Fruit fly (Drosophila melanogaster) whole organism, embryonic: ENCODE results near the gene CG43438.

Experiments used
- CG10209 ChIP-seq: fragments of 200-800 bp; sonication (Bioruptor generic); optimal IDR thresholded peaks from 3 replicates; lab custom pipeline; 2017; ENCODE audit warnings: missing biosample characterization, mild to moderate bottlenecking, missing genetic modification characterization, missing genetic modification reagents
- CG10274 ChIP-seq: fragments of 200-800 bp; sonication (Bioruptor generic); optimal IDR thresholded peaks from 3 replicates; lab custom pipeline; 2017; ENCODE audit warnings: missing biosample characterization, mild to moderate bottlenecking, missing genetic modification characterization
- CG12391 ChIP-seq: fragments of 200-800 bp; sonication (Bioruptor generic); optimal IDR thresholded peaks from 3 replicates; lab custom pipeline; 2018; ENCODE audit warnings: missing biosample characterization, mild to moderate bottlenecking, missing genetic modification characterization, moderate library complexity
- CG13775 ChIP-seq: fragments of 200-800 bp; sonication (Bioruptor generic); optimal IDR thresholded peaks from 3 replicates; lab custom pipeline; 2017; ENCODE audit warnings: missing biosample characterization, mild to moderate bottlenecking, missing genetic modification characterization
- CG14667 ChIP-seq: fragments of 200-800 bp; sonication (Bioruptor generic); IDR thresholded peaks from 2 replicates; pipeline ENCODE4 v1.3.6; 2022; ENCODE audit warnings: missing biosample characterization, missing genetic modification characterization
- CG1603 ChIP-seq: fragments of 200-800 bp; sonication (Bioruptor generic); optimal IDR thresholded peaks from 2 replicates; lab custom pipeline; 2019; ENCODE audit warnings: missing biosample characterization, mild to moderate bottlenecking, missing genetic modification characterization, moderate library complexity
- CG1647 ChIP-seq: fragments of 200-800 bp; sonication (Bioruptor generic); optimal IDR thresholded peaks from 3 replicates; lab custom pipeline; 2016; ENCODE audit warnings: missing biosample characterization, missing genetic modification characterization
- CG18599 ChIP-seq: fragments of 200-800 bp; sonication (Bioruptor generic); optimal IDR thresholded peaks from 3 replicates; lab custom pipeline; 2017; ENCODE audit warnings: missing biosample characterization, missing genetic modification characterization, mild to moderate bottlenecking, moderate library complexity, missing genetic modification reagents
- CG18764 ChIP-seq: fragments of 200-800 bp; sonication (Bioruptor generic); optimal IDR thresholded peaks from 3 replicates; lab custom pipeline; 2016; ENCODE audit warnings: missing biosample characterization, missing genetic modification characterization
- CG2889 ChIP-seq: fragments of 200-800 bp; sonication (Bioruptor generic); IDR thresholded peaks from 3 replicates; pipeline ENCODE4 v1.3.6; 2022; ENCODE audit warnings: missing biosample characterization, missing genetic modification characterization
- CG30431 ChIP-seq: fragments of 200-800 bp; sonication (Bioruptor generic); optimal IDR thresholded peaks from 2 replicates; lab custom pipeline; 2017; ENCODE audit warnings: missing biosample characterization, missing genetic modification characterization
- CG31365 ChIP-seq: fragments of 200-800 bp; sonication (Bioruptor generic); optimal IDR thresholded peaks from 2 replicates; lab custom pipeline; 2018; ENCODE audit warnings: missing biosample characterization, mild to moderate bottlenecking, missing genetic modification characterization
- CG31441 ChIP-seq: fragments of 200-800 bp; sonication (Bioruptor generic); IDR thresholded peaks from 2 replicates; pipeline ENCODE4 v1.3.6; 2022; ENCODE audit warnings: missing biosample characterization, missing genetic modification characterization
- CG33557 ChIP-seq: fragments of 200-800 bp; sonication (Bioruptor generic); optimal IDR thresholded peaks from 2 replicates; lab custom pipeline; 2019; ENCODE audit warnings: missing biosample characterization, mild to moderate bottlenecking, missing genetic modification characterization, moderate library complexity
- CG34224 ChIP-seq: fragments of 200-800 bp; sonication (Bioruptor generic); IDR thresholded peaks from 3 replicates; pipeline ENCODE4 v1.3.6; 2022; ENCODE audit warnings: missing biosample characterization, missing genetic modification characterization; ENCODE audit not compliant: partially characterized antibody
- CG34422 ChIP-seq: fragments of 200-800 bp; sonication (Bioruptor generic); IDR thresholded peaks from 3 replicates; pipeline ENCODE4 v1.3.6; 2022; ENCODE audit warnings: missing biosample characterization, missing genetic modification characterization
- CG5180 ChIP-seq: fragments of 200-800 bp; sonication (Bioruptor generic); optimal IDR thresholded peaks from 3 replicates; lab custom pipeline; 2017; ENCODE audit warnings: missing biosample characterization, missing genetic modification characterization, mild to moderate bottlenecking, moderate library complexity, missing genetic modification reagents
- CG6175 ChIP-seq: fragments of 200-800 bp; sonication (Bioruptor generic); IDR thresholded peaks from 3 replicates; pipeline ENCODE4 v1.3.6; 2022; ENCODE audit warnings: missing biosample characterization, missing genetic modification characterization
- CG8290 ChIP-seq, 3 experiments: fragments of 200-800 bp; sonication (Bioruptor generic); optimal IDR thresholded peaks; 2 replicates each; lab custom pipeline; 2016 to 2019; ENCODE audit warnings: missing biosample characterization in 3 of 3, missing genetic modification characterization in 3 of 3, mild to moderate bottlenecking in 2 of 3, moderate library complexity in 1 of 3
- CG8924 ChIP-seq: fragments of 200-800 bp; optimal IDR thresholded peaks from 3 replicates; lab custom pipeline; 2019; ENCODE audit warnings: missing biosample characterization, mild to moderate bottlenecking, missing genetic modification characterization, moderate library complexity
- Dbx ChIP-seq: fragments of 200-800 bp; sonication (Bioruptor generic); IDR thresholded peaks from 3 replicates; pipeline ENCODE4 v1.3.6; 2022; ENCODE audit warnings: missing biosample characterization, missing genetic modification characterization
- Elba2 ChIP-seq: fragments of 200-800 bp; sonication (Bioruptor generic); optimal IDR thresholded peaks from 3 replicates; lab custom pipeline; 2016; ENCODE audit warnings: missing biosample characterization, missing genetic modification characterization
- H15 ChIP-seq: fragments of 200-800 bp; sonication (Bioruptor generic); IDR thresholded peaks from 3 replicates; pipeline ENCODE4 v1.3.6; 2022; ENCODE audit warnings: missing biosample characterization, missing genetic modification characterization
- Hand ChIP-seq: fragments of 200-800 bp; sonication (Bioruptor generic); optimal IDR thresholded peaks from 2 replicates; lab custom pipeline; 2017; ENCODE audit warnings: mild to moderate bottlenecking, missing biosample characterization, missing genetic modification reagents, missing genetic modification characterization
- Med ChIP-seq: fragments of 200-800 bp; sonication (Bioruptor generic); peaks from one replicate; lab custom pipeline; 2016; ENCODE audit warnings: missing biosample characterization, missing genetic modification characterization, mild to moderate bottlenecking, inconsistent platforms, moderate library complexity
- NC2α ChIP-seq: fragments of 200-800 bp; sonication (Bioruptor generic); optimal IDR thresholded peaks from 2 replicates; lab custom pipeline; 2016; ENCODE audit warnings: missing biosample characterization, missing genetic modification characterization
- Neu2 ChIP-seq: fragments of 200-800 bp; sonication (Bioruptor generic); optimal IDR thresholded peaks from 3 replicates; lab custom pipeline; 2016; ENCODE audit warnings: missing biosample characterization, missing genetic modification characterization, borderline replicate concordance
- Oli ChIP-seq: fragments of 200-800 bp; sonication (Bioruptor generic); optimal IDR thresholded peaks from 2 replicates; lab custom pipeline; 2018; ENCODE audit warnings: missing biosample characterization, mild to moderate bottlenecking, missing genetic modification characterization, moderate library complexity
- Trl ChIP-seq, 3 experiments: fragments of >200 bp in 2 of 3; fragments of 200-800 bp in 1 of 3; sonication (Bioruptor generic) in 1 of 3; optimal IDR thresholded peaks; 2 replicates in 1 of 3; 3 replicates in 2 of 3; lab custom pipeline; 2016 to 2017; ENCODE audit warnings: missing biosample characterization in 1 of 3, missing genetic modification characterization in 1 of 3
- al ChIP-seq: fragments of 200-800 bp; sonication (Bioruptor generic); IDR thresholded peaks from 2 replicates; pipeline ENCODE4 v1.3.6; 2022; ENCODE audit warnings: missing biosample characterization, missing genetic modification characterization
- bowl ChIP-seq: fragments of 200-800 bp; sonication (Bioruptor generic); IDR thresholded peaks from 2 replicates; pipeline ENCODE4 v1.3.6; 2022; ENCODE audit warnings: missing biosample characterization, missing genetic modification characterization
- ci ChIP-seq: fragments of 200-800 bp; sonication (Bioruptor generic); IDR thresholded peaks from 3 replicates; pipeline ENCODE4 v1.3.6; 2022; ENCODE audit warnings: missing biosample characterization, missing genetic modification characterization
- crol ChIP-seq: fragments of 200-800 bp; sonication (Bioruptor generic); IDR thresholded peaks from 2 replicates; pipeline ENCODE4 v1.3.6; 2022; ENCODE audit warnings: missing biosample characterization, missing genetic modification characterization
- crp ChIP-seq, 2 experiments: fragments of 200-800 bp; sonication (Bioruptor generic); optimal IDR thresholded peaks; 2 replicates in 1 of 2; 3 replicates in 1 of 2; lab custom pipeline; 2017; ENCODE audit warnings: missing biosample characterization in 2 of 2, missing genetic modification characterization in 2 of 2, mild to moderate bottlenecking in 1 of 2, moderate library complexity in 1 of 2
- dmrt99B ChIP-seq: fragments of 200-800 bp; sonication (Bioruptor generic); optimal IDR thresholded peaks from 2 replicates; lab custom pipeline; 2018; ENCODE audit warnings: missing biosample characterization, mild to moderate bottlenecking, missing genetic modification characterization, moderate library complexity
- emc ChIP-seq: fragments of 200-800 bp; sonication (Bioruptor generic); optimal IDR thresholded peaks from 2 replicates; lab custom pipeline; 2016; ENCODE audit warnings: missing biosample characterization, missing genetic modification characterization
- fd3F ChIP-seq: fragments of 200-800 bp; sonication (Bioruptor generic); optimal IDR thresholded peaks from 2 replicates; lab custom pipeline; 2018; ENCODE audit warnings: missing biosample characterization, mild to moderate bottlenecking, missing genetic modification characterization, moderate library complexity
- ftz-f1 ChIP-seq: fragments of 200-800 bp; sonication (Bioruptor generic); optimal IDR thresholded peaks from 2 replicates; lab custom pipeline; 2016; ENCODE audit warnings: missing biosample characterization, missing genetic modification characterization
- gce ChIP-seq: fragments of 200-800 bp; sonication (Bioruptor generic); IDR thresholded peaks from 3 replicates; pipeline ENCODE4 v1.3.6; 2022; ENCODE audit warnings: missing biosample characterization, missing genetic modification characterization
- gem ChIP-seq: fragments of 200-800 bp; sonication (Bioruptor generic); optimal IDR thresholded peaks from 2 replicates; lab custom pipeline; 2019; ENCODE audit warnings: missing biosample characterization, mild to moderate bottlenecking, missing genetic modification characterization, moderate library complexity
- hkb ChIP-seq, 2 experiments: fragments of 200-800 bp in 1 of 2; fragments of >200 bp in 1 of 2; sonication (Bioruptor generic) in 1 of 2; IDR thresholded peaks in 1 of 2; optimal IDR thresholded peaks in 1 of 2; 2 replicates each; pipeline versions ENCODE4 v1.3.6 to Lab custom; 2017 to 2022; ENCODE audit warnings: missing biosample characterization in 1 of 2, missing genetic modification characterization in 1 of 2
- nerfin-2 ChIP-seq: fragments of 200-800 bp; sonication (Bioruptor generic); IDR thresholded peaks from 2 replicates; pipeline ENCODE4 v1.3.6; 2022; ENCODE audit warnings: missing biosample characterization, missing genetic modification characterization; ENCODE audit not compliant: partially characterized antibody
- nom ChIP-seq: fragments of 200-800 bp; sonication (Bioruptor generic); optimal IDR thresholded peaks from 2 replicates; lab custom pipeline; 2017; ENCODE audit warnings: missing biosample characterization, missing genetic modification characterization, mild to moderate bottlenecking, moderate library complexity, missing genetic modification reagents
- org-1 ChIP-seq: fragments of 200-800 bp; sonication (Bioruptor generic); optimal IDR thresholded peaks from 2 replicates; lab custom pipeline; 2017; ENCODE audit warnings: missing biosample characterization, missing genetic modification characterization
- otp ChIP-seq: fragments of 200-800 bp; sonication (Bioruptor generic); IDR thresholded peaks from 3 replicates; pipeline ENCODE4, ENCODE4 v1.3.6; 2022; ENCODE audit warnings: missing biosample characterization, missing genetic modification characterization
- pzg ChIP-seq: fragments of 200-800 bp; sonication (Bioruptor generic); optimal IDR thresholded peaks from 3 replicates; lab custom pipeline; 2018; ENCODE audit warnings: missing biosample characterization, mild to moderate bottlenecking, missing genetic modification characterization, moderate library complexity
- repo ChIP-seq: fragments of 200-800 bp; sonication (Bioruptor generic); optimal IDR thresholded peaks from 2 replicates; lab custom pipeline; 2016; ENCODE audit warnings: missing biosample characterization, missing genetic modification characterization
- tin ChIP-seq: fragments of 200-800 bp; sonication (Bioruptor generic); optimal IDR thresholded peaks from 3 replicates; lab custom pipeline; 2016; ENCODE audit warnings: missing biosample characterization, missing genetic modification characterization

CG43438 gene

DNA sequence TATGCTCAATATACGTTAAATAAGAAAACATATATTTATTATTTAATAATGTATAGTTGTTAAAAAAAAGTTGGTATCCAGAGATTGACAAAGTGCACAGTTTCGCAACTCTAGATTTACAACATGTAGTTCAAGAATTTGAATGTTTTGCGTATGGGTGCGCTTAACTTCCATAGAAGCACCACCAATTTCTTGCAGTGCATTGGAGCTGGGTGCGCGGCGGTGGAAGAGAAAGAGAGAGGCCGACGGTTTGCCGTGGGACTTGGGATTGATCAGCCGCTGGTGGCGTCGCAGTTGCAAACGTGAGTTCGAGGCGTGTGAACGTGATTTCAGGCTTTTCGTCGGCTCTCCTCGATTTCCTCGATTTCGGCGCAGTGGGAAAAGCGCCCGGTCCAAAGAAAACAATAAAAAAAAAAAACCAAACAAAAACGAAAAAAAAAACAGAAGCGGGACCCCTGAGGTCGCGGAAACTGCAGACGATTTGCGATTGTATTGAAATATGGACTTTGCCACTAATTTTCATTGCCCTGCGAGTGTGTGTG, 34.4 kb upstream of the CG43438 start, which contains the start of gene spz4 (continued):
- no peak for TF ChIP-seq CG8924
- no peak for TF ChIP-seq hkb (optimal IDR thresholded peaks at IDR 0.05; lab: Kevin White, UChicago)
- TF ChIP-seq hkb (GFP tag; IDR thresholded peaks at IDR 0.05; lab: Robert Waterston, UW), result 0 out of 2 replicates have a peak, but pooled peaks have one; percentile 23
- no peak for TF ChIP-seq Hand (GFP tag; lab: Kevin White, UChicago)
- no peak for TF ChIP-seq CG30431 (GFP tag; lab: Kevin White, UChicago)
- TF ChIP-seq CG1647 (GFP tag; lab: Kevin White, UChicago), result no peak
- TF ChIP-seq Oli, result peak; percentile 10
- no peak for TF ChIP-seq CG10274 (GFP tag; lab: Kevin White, UChicago)
- TF ChIP-seq CG18764 (GFP tag; lab: Kevin White, UChicago), result no peak
- no peak for TF ChIP-seq NC2α (GFP tag; lab: Kevin White, UChicago)
- TF ChIP-seq nerfin-2 (GFP tag; lab: Robert Waterston, UW), result no peak
- no peak for TF ChIP-seq otp
- 0 out of 3 replicates have a peak, but pooled peaks have one; percentile 33 for TF ChIP-seq ci
- TF ChIP-seq Neu2 (GFP tag; lab: Kevin White, UChicago), result no peak
- TF ChIP-seq CG34224 (GFP tag; lab: Robert Waterston, UW), result no peak
- no peak for TF ChIP-seq CG14667 (GFP tag; lab: Robert Waterston, UW)
- peak; percentile 7; the same call in 1 of the 2 replicates for TF ChIP-seq al (GFP tag; lab: Robert Waterston, UW)
- TF ChIP-seq pzg (GFP tag; lab: Kevin White, UChicago), result no peak
- no peak for TF ChIP-seq org-1 (GFP tag; lab: Kevin White, UChicago)
- TF ChIP-seq Med (GFP tag; lab: Kevin White, UChicago), result no peak
- TF ChIP-seq CG13775 (GFP tag; lab: Kevin White, UChicago), result no peak
- TF ChIP-seq tin (GFP tag; lab: Kevin White, UChicago), result no peak
- TF ChIP-seq CG8290 (GFP tag; optimal IDR thresholded peaks at IDR 0.05; lab: Kevin White, UChicago), result no peak
- TF ChIP-seq CG8290 (tag; optimal IDR thresholded peaks at IDR 0.05; lab: Kevin White, UChicago), result no peak
- TF ChIP-seq CG33557 (GFP tag; lab: Kevin White, UChicago), result no peak
- TF ChIP-seq CG5180 (GFP tag; lab: Kevin White, UChicago), result no peak
- TF ChIP-seq bowl (GFP tag; lab: Robert Waterston, UW), result no peak
- no peak for TF ChIP-seq crp (GFP tag; optimal IDR thresholded peaks at IDR 0.05; lab: Kevin White, UChicago)
- TF ChIP-seq Dbx (GFP tag; lab: Robert Waterston, UW), result no peak
- 0 out of 3 replicates have a peak, but pooled peaks have one; percentile 45 for TF ChIP-seq CG34422 (GFP tag; lab: Robert Waterston, UW)
- TF ChIP-seq CG10209, result no peak
- TF ChIP-seq crol (GFP tag; lab: Robert Waterston, UW), result no peak
- no peak for TF ChIP-seq repo (GFP tag; lab: Kevin White, UChicago)
- TF ChIP-seq fd3F (GFP tag; lab: Kevin White, UChicago), result no peak
- TF ChIP-seq Trl (optimal IDR thresholded peaks at IDR 0.05; lab: Kevin White, UChicago), result peak in 1 of 2 experiments; percentile 2
- no peak for TF ChIP-seq Trl (GFP tag; optimal IDR thresholded peaks at IDR 0.05; lab: Kevin White, UChicago)
- TF ChIP-seq Elba2, result no peak
- TF ChIP-seq CG12391 (tag; lab: Kevin White, UChicago), result no peak
- TF ChIP-seq gem (tag; lab: Kevin White, UChicago), result peak; percentile 30
- TF ChIP-seq gce (GFP tag; lab: Robert Waterston, UW), result no peak
- TF ChIP-seq CG6175 (GFP tag; lab: Robert Waterston, UW), result no peak
- no peak for TF ChIP-seq CG31365 (tag; lab: Kevin White, UChicago)
- TF ChIP-seq CG31441, result 0 out of 2 replicates have a peak, but pooled peaks have one; percentile 13
- TF ChIP-seq nom (GFP tag; lab: Kevin White, UChicago), result no peak
- no peak for TF ChIP-seq CG2889 (GFP tag; lab: Robert Waterston, UW)
- TF ChIP-seq CG18599 (GFP tag; lab: Kevin White, UChicago), result no peak
- TF ChIP-seq dmrt99B, result peak; percentile 34
- no peak for TF ChIP-seq CG1603 (tag; lab: Kevin White, UChicago)
- TF ChIP-seq H15 (GFP tag; lab: Robert Waterston, UW), result 0 out of 3 replicates have a peak, but pooled peaks have one; percentile 16
- TF ChIP-seq ftz-f1 (GFP tag; lab: Kevin White, UChicago), result no peak
- TF ChIP-seq emc (GFP tag; lab: Kevin White, UChicago), result no peak
